Worm (Caenorhabditis elegans): Measurements from ENCODE around the gene Y22D7AL.3.

Gene Y22D7AL.3

ce11 chrIII:1680393-1680792 lies 39.1 kb downstream of the Y22D7AL.3 start:
- TF ChIP-seq elt-2 (tag; optimal IDR thresholded peaks at IDR 0.05) = no peak
- no peak for TF ChIP-seq pha-4 (tag; optimal IDR thresholded peaks at IDR 0.05)
- TF ChIP-seq R02D3.7 (tag; optimal IDR thresholded peaks at IDR 0.05) = no peak
- no peak for TF ChIP-seq nhr-67 (tag; optimal IDR thresholded peaks at IDR 0.05)
- no peak for TF ChIP-seq nhr-237 (tag; optimal IDR thresholded peaks at IDR 0.05)
- no peak for TF ChIP-seq unc-39 (tag; optimal IDR thresholded peaks at IDR 0.05)
- no peak for TF ChIP-seq nhr-76 (tag; optimal IDR thresholded peaks at IDR 0.05)
- no peak for TF ChIP-seq ztf-4 (tag; optimal IDR thresholded peaks at IDR 0.05)
- TF ChIP-seq ama-1 (optimal IDR thresholded peaks at IDR 0.05) = no peak
- TF ChIP-seq tbx-2 (tag; optimal IDR thresholded peaks at IDR 0.05) = no peak
- no peak for TF ChIP-seq zag-1 (tag; optimal IDR thresholded peaks at IDR 0.05)
- TF ChIP-seq ZK546.5 (tag; optimal IDR thresholded peaks at IDR 0.05) = no peak
- TF ChIP-seq jun-1 (tag; optimal IDR thresholded peaks at IDR 0.05) = no peak
- no peak for TF ChIP-seq mml-1 (tag; optimal IDR thresholded peaks at IDR 0.05)
- no peak for TF ChIP-seq eor-1 (tag; optimal IDR thresholded peaks at IDR 0.05)
- TF ChIP-seq lin-15B (tag; optimal IDR thresholded peaks at IDR 0.05) = no peak

DNA sequence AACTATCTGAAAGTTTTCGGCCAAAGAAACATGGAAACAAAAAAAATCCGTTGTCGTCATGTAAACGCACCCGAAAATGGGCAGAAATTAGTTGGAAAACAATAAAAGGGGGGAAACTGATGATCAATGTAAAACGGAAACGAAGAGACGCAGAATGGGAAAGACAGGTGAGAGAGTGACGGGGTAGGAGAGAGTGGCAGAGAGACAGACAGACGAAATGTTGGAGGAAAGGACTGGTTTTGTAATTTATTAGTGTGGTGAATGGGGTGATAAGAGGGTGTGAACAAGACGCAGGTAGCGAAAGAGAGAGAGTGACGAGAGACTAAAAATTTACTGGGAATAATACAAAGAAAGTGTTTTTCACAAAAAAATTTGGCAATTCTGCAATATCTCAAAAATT lies 39.7 kb downstream of the Y22D7AL.3 start:
- TF ChIP-seq nhr-23 (tag; optimal IDR thresholded peaks at IDR 0.05) (peak; percentile 89), mdl-1 (tag; optimal IDR thresholded peaks at IDR 0.05) (no peak), nhr-67 (tag; optimal IDR thresholded peaks at IDR 0.05) (no peak), fkh-2 (tag; optimal IDR thresholded peaks at IDR 0.05) (no peak), nhr-43 (tag; optimal IDR thresholded peaks at IDR 0.05; ENCODE audit: poor library complexity, severe bottlenecking) (peak; percentile 74), elt-1 (tag; optimal IDR thresholded peaks at IDR 0.05) (no peak), lin-15B (tag; optimal IDR thresholded peaks at IDR 0.05) (peak; percentile 41), fos-1 (tag; optimal IDR thresholded peaks at IDR 0.05) (no peak), ZK546.5 (tag; optimal IDR thresholded peaks at IDR 0.05) (no peak), egl-5 (tag; optimal IDR thresholded peaks at IDR 0.05) (peak; percentile 96), lin-39 (tag; optimal IDR thresholded peaks at IDR 0.05) (peak; percentile 45), ama-1 (optimal IDR thresholded peaks at IDR 0.05) (no peak), unc-39 (tag; optimal IDR thresholded peaks at IDR 0.05) (no peak), egl-27 (tag; optimal IDR thresholded peaks at IDR 0.05) (no peak), zag-1 (tag; optimal IDR thresholded peaks at IDR 0.05) (no peak), hmg-11 (tag; optimal IDR thresholded peaks at IDR 0.05) (peak; percentile 24), unc-62 (GFP tag; optimal IDR thresholded peaks at IDR 0.05) (no peak), ztf-4 (tag; optimal IDR thresholded peaks at IDR 0.05) (no peak), nhr-77 (tag; optimal IDR thresholded peaks at IDR 0.05) (no peak), jun-1 (tag; optimal IDR thresholded peaks at IDR 0.05) (peak; percentile 84), nhr-237 (tag; optimal IDR thresholded peaks at IDR 0.05) (no peak), nfya-1 (tag; optimal IDR thresholded peaks at IDR 0.05; ENCODE audit: insufficient read depth) (peak; percentile 73), sea-2 (GFP tag; optimal IDR thresholded peaks at IDR 0.05) (no peak), daf-12 (tag; optimal IDR thresholded peaks at IDR 0.05) (no peak), lsy-12 (tag; optimal IDR thresholded peaks at IDR 0.05) (peak; percentile 9), ceh-9 (tag; optimal IDR thresholded peaks at IDR 0.05) (no peak), fkh-10 (GFP tag; optimal IDR thresholded peaks at IDR 0.05) (no peak), nhr-25 (tag; optimal IDR thresholded peaks at IDR 0.05) (peak; percentile 82), nhr-76 (tag; optimal IDR thresholded peaks at IDR 0.05) (no peak), skn-1 (tag; optimal IDR thresholded peaks at IDR 0.05) (peak; percentile 55), eor-1 (tag; optimal IDR thresholded peaks at IDR 0.05) (no peak), elt-3 (tag; optimal IDR thresholded peaks at IDR 0.05) (peak in 1 of 3 experiments; percentile 51), snpc-4 (tag; optimal IDR thresholded peaks at IDR 0.05) (no peak), ceh-82 (tag; optimal IDR thresholded peaks at IDR 0.05) (no peak), nhr-28 (tag; optimal IDR thresholded peaks at IDR 0.05) (no peak), ztf-11 (tag; optimal IDR thresholded peaks at IDR 0.05) (no peak), ceh-28 (tag; optimal IDR thresholded peaks at IDR 0.05) (peak; percentile 80), mml-1 (tag; optimal IDR thresholded peaks at IDR 0.05) (no peak), pha-4 (tag; optimal IDR thresholded peaks at IDR 0.05) (peak; percentile 76), pqm-1 (tag; optimal IDR thresholded peaks at IDR 0.05) (peak; percentile 93), R02D3.7 (tag; optimal IDR thresholded peaks at IDR 0.05) (peak; percentile 51), elt-2 (tag; optimal IDR thresholded peaks at IDR 0.05) (peak; percentile 93), aly-2 (tag; optimal IDR thresholded peaks at IDR 0.05) (no peak), tbx-2 (tag; optimal IDR thresholded peaks at IDR 0.05) (no peak), nhr-12 (tag; optimal IDR thresholded peaks at IDR 0.05) (no peak), ceh-16 (tag; optimal IDR thresholded peaks at IDR 0.05) (no peak), nhr-11 (tag; optimal IDR thresholded peaks at IDR 0.05) (no peak)

Measured in whole organism, L3 larva.